Worm (Caenorhabditis elegans) whole organism, L4/young adult: ENCODE results near the gene F31E3.12.

Experiments used
- W03F9.2 ChIP-seq: fragments of 150-350 bp; optimal IDR thresholded peaks from 2 replicates; lab custom pipeline; 2014; ENCODE audit warnings: missing biosample characterization, missing genetic modification characterization
- dao-5 ChIP-seq: sonication (generic microtip); optimal IDR thresholded peaks from 2 replicates; lab custom pipeline; 2016; ENCODE audit warnings: missing genotype, missing genetic modification characterization, moderate library complexity, missing compliant biosample characterization
- him-1 ChIP-seq: sonication (generic microtip); optimal IDR thresholded peaks from 2 replicates; lab custom pipeline; 2016; ENCODE audit warnings: missing genotype, missing genetic modification reagents, missing genetic modification characterization, missing compliant biosample characterization

DNA sequence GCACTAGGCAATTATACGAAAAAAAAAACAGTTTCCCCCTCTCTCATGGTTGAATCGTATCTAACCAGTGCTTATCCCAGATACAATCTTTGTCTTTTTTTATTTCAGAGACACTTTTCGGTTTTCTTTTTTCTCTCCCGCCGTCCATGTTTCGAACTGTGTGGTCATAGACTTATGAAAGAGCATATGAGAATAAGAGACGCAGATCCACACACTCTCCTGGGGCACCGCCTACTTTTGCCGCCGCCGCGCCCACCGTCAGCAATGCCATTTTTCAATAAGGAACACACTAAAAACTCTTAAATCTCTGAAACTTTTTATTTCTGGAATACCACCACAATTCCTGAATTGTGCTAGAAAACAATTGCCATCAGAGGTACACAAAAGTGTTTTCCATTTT is 20.7 kb downstream of the F31E3.12 start, which contains the start of gene prk-1:
- TF ChIP-seq him-1 (tag; lab: Kevin White, UChicago) (no peak), W03F9.2 (no peak), dao-5 (tag; lab: Kevin White, UChicago) (no peak)
